Worm (Caenorhabditis elegans): ENCODE data around the gene srz-69.

ce11 chrIV:3467751-3468150 is 9.3 kb downstream of the srz-69 start:
- TF ChIP-seq W03F9.2 (tag; optimal IDR thresholded peaks at IDR 0.05) (no peak), him-1 (tag; optimal IDR thresholded peaks at IDR 0.05) (no peak)

All from whole organism, L4/young adult.